Fruit fly (Drosophila melanogaster) whole organism, adult: ENCODE data around the gene CG9760.

Experiments
- CG11617 ChIP-seq: fragments of 200-800 bp; sonication (Bioruptor generic); optimal IDR thresholded peaks from 2 replicates; lab custom pipeline; 2017; ENCODE audit warnings: mild to moderate bottlenecking, missing biosample characterization, missing genetic modification reagents, missing genetic modification characterization
- CG12768 ChIP-seq: fragments of 200-800 bp; sonication (Bioruptor generic); optimal IDR thresholded peaks from 2 replicates; lab custom pipeline; 2017; ENCODE audit warnings: missing biosample characterization, missing genetic modification characterization, mild to moderate bottlenecking, moderate library complexity, missing genetic modification reagents
- CG14711 ChIP-seq: fragments of 200-800 bp; sonication (Bioruptor generic); optimal IDR thresholded peaks from 2 replicates; lab custom pipeline; 2018; ENCODE audit warnings: missing biosample characterization, mild to moderate bottlenecking, missing genetic modification characterization, moderate library complexity
- CG1620 ChIP-seq: fragments of 200-800 bp; sonication (Bioruptor generic); optimal IDR thresholded peaks from 2 replicates; lab custom pipeline; 2016; ENCODE audit warnings: missing biosample characterization, missing genetic modification characterization
- CG33017 ChIP-seq: fragments of 200-800 bp; sonication (Bioruptor generic); optimal IDR thresholded peaks from 2 replicates; lab custom pipeline; 2018; ENCODE audit warnings: missing biosample characterization, mild to moderate bottlenecking, missing genetic modification characterization, moderate library complexity
- CG5204 ChIP-seq: fragments of 200-800 bp; sonication (Bioruptor generic); optimal IDR thresholded peaks from 2 replicates; lab custom pipeline; 2016; ENCODE audit warnings: missing biosample characterization, missing genetic modification characterization
- CG7045 ChIP-seq: fragments of 200-800 bp; sonication (Bioruptor generic); optimal IDR thresholded peaks from 2 replicates; lab custom pipeline; 2017; ENCODE audit warnings: missing biosample characterization, mild to moderate bottlenecking, missing genetic modification characterization
- CG7101 ChIP-seq: fragments of 200-800 bp; sonication (Bioruptor generic); optimal IDR thresholded peaks from 2 replicates; lab custom pipeline; 2018; ENCODE audit warnings: missing biosample characterization, mild to moderate bottlenecking, missing genetic modification characterization, moderate library complexity
- Clk ChIP-seq: fragments of 200-800 bp; sonication (Bioruptor generic); optimal IDR thresholded peaks from 2 replicates; lab custom pipeline; 2017; ENCODE audit warnings: missing biosample characterization, missing genetic modification characterization
- Crg-1 ChIP-seq: fragments of 200-800 bp; sonication (Bioruptor generic); optimal IDR thresholded peaks from 2 replicates; lab custom pipeline; 2016; ENCODE audit warnings: missing biosample characterization, missing genetic modification characterization
- Hr96 ChIP-seq: fragments of 200-800 bp; sonication (Bioruptor generic); optimal IDR thresholded peaks from 2 replicates; lab custom pipeline; 2016; ENCODE audit warnings: missing biosample characterization, missing genetic modification characterization
- Mnt ChIP-seq: fragments of 200-800 bp; sonication (Bioruptor generic); optimal IDR thresholded peaks from 2 replicates; lab custom pipeline; 2016; ENCODE audit warnings: missing biosample characterization, mild to moderate bottlenecking, missing genetic modification characterization
- bab1 ChIP-seq: fragments of 200-800 bp; sonication (Bioruptor generic); optimal IDR thresholded peaks from 3 replicates; lab custom pipeline; 2019; ENCODE audit warnings: missing biosample characterization, mild to moderate bottlenecking, missing genetic modification characterization, moderate library complexity
- cic ChIP-seq: fragments of 200-800 bp; sonication (Bioruptor generic); optimal IDR thresholded peaks from 2 replicates; lab custom pipeline; 2017; ENCODE audit warnings: missing biosample characterization, mild to moderate bottlenecking, missing genetic modification characterization, moderate library complexity
- cnc ChIP-seq, 2 experiments: fragments of >200 bp; optimal IDR thresholded peaks; 2 replicates each; lab custom pipeline; 2017
- kay ChIP-seq: fragments of 200-800 bp; sonication (Bioruptor generic); peaks from one replicate; lab custom pipeline; 2016; ENCODE audit warnings: missing biosample characterization, missing genetic modification characterization, borderline replicate concordance
- ovo ChIP-seq: fragments of 200-800 bp; sonication (Bioruptor generic); optimal IDR thresholded peaks from 2 replicates; lab custom pipeline; 2016; ENCODE audit warnings: missing biosample characterization, missing genetic modification characterization
- pad ChIP-seq: fragments of 200-800 bp; sonication (Bioruptor generic); optimal IDR thresholded peaks from 3 replicates; lab custom pipeline; 2017; ENCODE audit warnings: missing biosample characterization, missing genetic modification characterization, mild to moderate bottlenecking, moderate library complexity, missing genetic modification reagents
- tj ChIP-seq: fragments of 200-800 bp; sonication (Bioruptor generic); optimal IDR thresholded peaks from 3 replicates; lab custom pipeline; 2017; ENCODE audit warnings: missing biosample characterization, mild to moderate bottlenecking, missing genetic modification characterization, moderate library complexity
- toe ChIP-seq: fragments of 200-800 bp; sonication (Bioruptor generic); optimal IDR thresholded peaks from 2 replicates; lab custom pipeline; 2016; ENCODE audit warnings: missing biosample characterization, missing genetic modification characterization

CG9760 gene

DNA sequence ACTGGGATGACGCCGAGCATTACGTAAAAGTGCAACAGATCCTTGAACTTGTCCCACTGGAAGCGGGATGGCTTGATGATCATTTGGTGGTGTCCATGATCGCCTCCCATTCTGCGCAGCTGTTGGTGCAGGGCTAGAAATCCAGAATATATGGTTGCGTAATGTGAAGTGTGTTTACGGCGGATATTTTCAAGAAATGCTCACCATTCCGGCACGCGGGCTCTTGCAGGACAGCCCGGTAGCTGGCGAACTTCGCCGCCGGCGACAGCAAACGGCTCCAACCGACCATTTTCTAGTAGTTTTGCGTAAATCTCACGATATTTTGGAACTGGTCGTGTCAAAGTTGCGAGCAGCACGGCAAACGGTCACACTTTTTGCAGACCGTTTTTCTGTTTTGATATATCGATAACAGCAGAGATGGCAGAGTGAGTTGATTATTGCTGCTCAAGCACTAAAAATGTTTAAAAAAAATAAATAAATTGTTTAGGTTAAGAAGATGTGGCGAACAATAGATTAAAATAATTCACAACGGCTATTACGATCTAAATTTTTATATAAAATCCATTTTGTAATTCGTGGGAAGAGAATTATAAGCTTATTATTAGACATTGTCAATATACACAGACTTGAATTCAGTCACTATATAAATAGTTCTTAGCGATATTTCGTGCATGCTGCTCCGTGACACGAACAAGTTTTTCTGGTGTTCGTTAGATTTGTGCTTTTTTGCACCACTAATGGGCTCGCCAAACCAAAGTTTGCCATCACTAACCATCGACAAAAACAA is 25.2 kb downstream of the CG9760 start, which contains the start of the genes ND-SGDH and RhoGAP68F:
TSS of gene ND-SGDH (minus strand) at position 472 of the 787 bp plus-strand sequence.
TSS of gene RhoGAP68F (plus strand) at position 756 of the 787 bp plus-strand sequence.
- TF ChIP-seq CG7101 (tag; lab: Kevin White, UChicago) (peak; percentile 83), tj (GFP tag; lab: Kevin White, UChicago) (peak; percentile 90), CG12768 (GFP tag; lab: Kevin White, UChicago) (peak; percentile 88), toe (GFP tag; lab: Kevin White, UChicago) (peak; percentile 94), cnc (optimal IDR thresholded peaks at IDR 0.05; lab: Kevin White, UChicago) (no peak), CG11617 (GFP tag; lab: Kevin White, UChicago) (peak; percentile 85), CG7045 (GFP tag; lab: Kevin White, UChicago) (peak; percentile 87), cic (peak; percentile 48), Hr96 (peak; percentile 88), ovo (GFP tag; lab: Kevin White, UChicago) (peak; percentile 61), CG33017 (tag; lab: Kevin White, UChicago) (peak; percentile 73), CG1620 (GFP tag; lab: Kevin White, UChicago) (peak; percentile 85), pad (GFP tag; lab: Kevin White, UChicago) (peak; percentile 70), CG5204 (GFP tag; lab: Kevin White, UChicago) (no peak), Mnt (peak; percentile 73), kay (no peak), Crg-1 (GFP tag; lab: Kevin White, UChicago) (peak; percentile 77), bab1 (peak; percentile 69), CG14711 (tag; lab: Kevin White, UChicago) (peak; percentile 68), Clk (GFP tag; lab: Kevin White, UChicago) (peak; percentile 85)

DNA sequence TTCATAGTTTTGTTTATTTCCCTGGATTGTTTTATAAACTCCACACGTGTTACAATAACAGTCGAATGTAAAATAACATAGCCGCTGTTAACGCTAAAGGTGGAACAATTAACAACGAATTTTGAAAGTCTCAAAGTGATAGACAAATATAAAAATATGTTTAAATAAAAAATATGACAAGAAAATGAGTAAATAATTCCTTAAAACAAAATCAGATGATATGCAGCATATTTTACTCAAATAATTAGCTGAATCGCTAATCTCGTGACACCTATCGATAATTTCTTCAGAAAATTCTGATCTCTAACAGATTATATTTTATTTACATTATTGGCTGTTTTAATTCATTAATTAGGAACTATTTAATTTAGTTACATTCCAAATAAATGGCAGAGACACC is 26.9 kb downstream of the CG9760 start, which contains the start of the genes CG5645 and Atg12:
TSS of gene CG5645 (minus strand) at position 77 of the 400 bp plus-strand sequence.
TSS of gene Atg12 (plus strand) at position 338 of the 400 bp plus-strand sequence.
- TF ChIP-seq cnc (optimal IDR thresholded peaks at IDR 0.05; lab: Kevin White, UChicago) = no peak
- no peak for TF ChIP-seq cic
- peak; percentile 46 for TF ChIP-seq tj (GFP tag; lab: Kevin White, UChicago)
- TF ChIP-seq bab1 = peak; percentile 93
- TF ChIP-seq CG14711 (tag; lab: Kevin White, UChicago) = peak; percentile 84
- no peak for TF ChIP-seq CG5204 (GFP tag; lab: Kevin White, UChicago)
- no peak for TF ChIP-seq kay
- peak; percentile 68 for TF ChIP-seq CG11617 (GFP tag; lab: Kevin White, UChicago)
- peak; percentile 74 for TF ChIP-seq CG7045 (GFP tag; lab: Kevin White, UChicago)
- no peak for TF ChIP-seq ovo (GFP tag; lab: Kevin White, UChicago)
- peak; percentile 1 for TF ChIP-seq Clk (GFP tag; lab: Kevin White, UChicago)
- TF ChIP-seq CG33017 (tag; lab: Kevin White, UChicago) = peak; percentile 55
- peak; percentile 50 for TF ChIP-seq toe (GFP tag; lab: Kevin White, UChicago)
- TF ChIP-seq Crg-1 (GFP tag; lab: Kevin White, UChicago) = no peak
- TF ChIP-seq Hr96 = peak; percentile 24
- peak; percentile 67 for TF ChIP-seq CG12768 (GFP tag; lab: Kevin White, UChicago)
- TF ChIP-seq CG7101 (tag; lab: Kevin White, UChicago) = peak; percentile 83
- TF ChIP-seq pad (GFP tag; lab: Kevin White, UChicago) = peak; percentile 4
- TF ChIP-seq Mnt = peak; percentile 75
- peak; percentile 51 for TF ChIP-seq CG1620 (GFP tag; lab: Kevin White, UChicago)

- TF ChIP-seq CG1620 (GFP tag; lab: Kevin White, UChicago) (peak; percentile 71), CG14711 (tag; lab: Kevin White, UChicago) (peak; percentile 85), tj (GFP tag; lab: Kevin White, UChicago) (peak; percentile 49), ovo (GFP tag; lab: Kevin White, UChicago) (peak; percentile 47), cnc (optimal IDR thresholded peaks at IDR 0.05; lab: Kevin White, UChicago) (no peak), Crg-1 (GFP tag; lab: Kevin White, UChicago) (peak; percentile 36), kay (no peak), pad (GFP tag; lab: Kevin White, UChicago) (peak; percentile 48), CG5204 (GFP tag; lab: Kevin White, UChicago) (no peak), bab1 (peak; percentile 80), Hr96 (peak; percentile 55), cic (no peak), CG12768 (GFP tag; lab: Kevin White, UChicago) (peak; percentile 60), CG11617 (GFP tag; lab: Kevin White, UChicago) (peak; percentile 84), Mnt (peak; percentile 60), CG7101 (tag; lab: Kevin White, UChicago) (peak; percentile 77), toe (GFP tag; lab: Kevin White, UChicago) (peak; percentile 71), CG7045 (GFP tag; lab: Kevin White, UChicago) (peak; percentile 69), Clk (GFP tag; lab: Kevin White, UChicago) (peak; percentile 46), CG33017 (tag; lab: Kevin White, UChicago) (peak; percentile 63)
These were observed 31.6 kb downstream of the CG9760 start, which contains the start of gene DEF8 for dm6 chr3L:12131918-12132317. TSS of gene DEF8 (plus strand) at chr3L:12132146.

dm6 chr3L:12129111-12129510 is 34.4 kb downstream of the CG9760 start, which contains the start of gene Lsp2:
TSS of gene Lsp2 (plus strand) at chr3L:12129393.
- TF ChIP-seq tj (GFP tag; lab: Kevin White, UChicago) (no peak), pad (GFP tag; lab: Kevin White, UChicago) (no peak), cnc (optimal IDR thresholded peaks at IDR 0.05; lab: Kevin White, UChicago) (no peak), Mnt (no peak), CG11617 (GFP tag; lab: Kevin White, UChicago) (no peak), bab1 (no peak), toe (GFP tag; lab: Kevin White, UChicago) (no peak), Hr96 (no peak), CG7045 (GFP tag; lab: Kevin White, UChicago) (no peak), cic (no peak), Clk (GFP tag; lab: Kevin White, UChicago) (no peak), CG7101 (tag; lab: Kevin White, UChicago) (no peak)
